Fruit fly (Drosophila melanogaster) Kc167 (cell line): ENCODE results near the gene nanos.

Experiments used
- Sin3A ChIP-seq: fragments of >200 bp; optimal IDR thresholded peaks from 2 replicates; lab custom pipeline; 2018; ENCODE audit warnings: missing external identifiers
- psq ChIP-seq: fragments of >200 bp; optimal IDR thresholded peaks from 2 replicates; lab custom pipeline; 2017; ENCODE audit warnings: missing external identifiers
- ttk ChIP-seq: sonication (Bioruptor generic); optimal IDR thresholded peaks from 2 replicates; lab custom pipeline; 2017; ENCODE audit warnings: missing external identifiers

DNA sequence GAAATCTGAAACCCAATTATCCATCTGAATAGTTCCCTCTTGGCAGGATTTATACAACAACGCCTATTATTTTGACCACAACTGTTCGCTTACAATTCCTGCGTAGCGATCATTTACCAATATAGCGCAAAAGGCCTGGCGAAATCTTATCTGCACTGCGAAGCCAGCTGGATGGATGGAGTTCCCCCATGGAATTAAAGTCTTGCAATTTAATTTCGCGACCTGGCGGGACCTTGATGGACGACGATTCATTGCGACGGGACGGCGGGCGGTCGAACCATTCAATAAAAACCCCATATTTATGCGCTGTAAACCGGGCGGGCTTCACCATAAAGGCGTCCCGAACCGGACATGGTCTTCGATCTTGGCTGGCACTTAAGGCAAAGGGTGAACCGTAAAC is 4.2 kb upstream of the nanos start:
- no peak for TF ChIP-seq Sin3A (lab: Kevin White, UChicago)
- no peak for TF ChIP-seq psq
- TF ChIP-seq ttk (lab: Kevin White, UChicago) = no peak
